Worm (Caenorhabditis elegans) whole organism, young adult: ENCODE results near the gene odr-1.

Experiments
- B0336.3 ChIP-seq: fragments of 200-800 bp; sonication (Bioruptor generic); IDR thresholded peaks from 2 replicates; pipeline ENCODE4 v1.3.6; 2022; ENCODE audit warnings: missing genetic modification characterization, missing compliant biosample characterization
- C06A6.2 ChIP-seq: fragments of 200-800 bp; sonication (Bioruptor generic); conservative IDR thresholded peaks from 2 replicates; pipeline ENCODE4 v1.3.6; 2022; ENCODE audit warnings: missing genetic modification characterization, missing compliant biosample characterization
- F10E7.11 ChIP-seq: sonication (generic microtip); optimal IDR thresholded peaks from 2 replicates; lab custom pipeline; 2017; ENCODE audit warnings: mild to moderate bottlenecking, missing genetic modification characterization, moderate library complexity, missing compliant biosample characterization
- F22D6.2 ChIP-seq: sonication (generic microtip); optimal IDR thresholded peaks from 2 replicates; lab custom pipeline; 2016; ENCODE audit warnings: mild to moderate bottlenecking, missing genetic modification characterization, missing compliant biosample characterization
- K11D2.4 ChIP-seq: fragments of 200-800 bp; sonication (Bioruptor generic); IDR thresholded peaks from 2 replicates; pipeline ENCODE4 v1.3.6; 2022; ENCODE audit warnings: missing genetic modification reagents, missing genetic modification characterization, missing compliant biosample characterization
- Y56A3A.18 ChIP-seq: fragments of 200-800 bp; sonication (Bioruptor generic); IDR thresholded peaks from 2 replicates; pipeline ENCODE4 v1.3.6; 2022; ENCODE audit warnings: missing genetic modification reagents, missing genetic modification characterization, missing compliant biosample characterization
- Y95B8A.8 ChIP-seq: fragments of 200-800 bp; sonication (Bioruptor generic); IDR thresholded peaks from 2 replicates; pipeline ENCODE4 v1.3.6; 2022; ENCODE audit warnings: missing genetic modification reagents, missing genetic modification characterization, missing compliant biosample characterization
- ZK185.1 ChIP-seq: sonication (generic microtip); optimal IDR thresholded peaks from 2 replicates; lab custom pipeline; 2016; ENCODE audit warnings: mild to moderate bottlenecking, missing genetic modification characterization, missing compliant biosample characterization; ENCODE audit not compliant: poor library complexity, severe bottlenecking
- akir-1 ChIP-seq: fragments of 200-800 bp; sonication (Bioruptor generic); optimal IDR thresholded peaks from 2 replicates; lab custom pipeline; 2018; ENCODE audit warnings: mild to moderate bottlenecking, missing genetic modification characterization, moderate library complexity, missing compliant biosample characterization
- aptf-2 ChIP-seq: fragments of 200-800 bp; sonication (Bioruptor generic); conservative IDR thresholded peaks from 2 replicates; pipeline ENCODE4 v1.3.6; 2022; ENCODE audit warnings: missing genetic modification reagents, missing genetic modification characterization, missing compliant biosample characterization
- attf-6 ChIP-seq: fragments of 200-800 bp; sonication (Bioruptor generic); IDR thresholded peaks from 2 replicates; pipeline ENCODE4 v1.3.6; 2022; ENCODE audit warnings: missing genetic modification reagents, missing genetic modification characterization, missing compliant biosample characterization
- ceh-79 ChIP-seq: sonication (generic microtip); optimal IDR thresholded peaks from 2 replicates; lab custom pipeline; 2017; ENCODE audit warnings: mild to moderate bottlenecking, missing genetic modification characterization, missing compliant biosample characterization
- ceh-91 ChIP-seq: fragments of 200-800 bp; sonication (Bioruptor generic); IDR thresholded peaks from 2 replicates; pipeline ENCODE4 v1.3.6; 2022; ENCODE audit warnings: missing genetic modification reagents, missing genetic modification characterization, missing compliant biosample characterization
- die-1 ChIP-seq: sonication (generic microtip); optimal IDR thresholded peaks from 2 replicates; lab custom pipeline; 2016; ENCODE audit warnings: missing genotype, mild to moderate bottlenecking, missing genetic modification characterization, missing compliant biosample characterization
- dox-1 ChIP-seq: fragments of 200-800 bp; sonication (Bioruptor generic); IDR thresholded peaks from 2 replicates; pipeline ENCODE4 v1.3.6; 2022; ENCODE audit warnings: missing genetic modification reagents, missing genetic modification characterization, missing compliant biosample characterization
- efl-1 ChIP-seq: fragments of 150-350 bp; optimal IDR thresholded peaks from 2 replicates; lab custom pipeline; 2014; ENCODE audit warnings: missing biosample characterization, missing genetic modification reagents, missing genetic modification characterization
- egrh-3 ChIP-seq: fragments of 200-800 bp; sonication (Bioruptor generic); IDR thresholded peaks from 2 replicates; pipeline ENCODE4 v1.3.6; 2022; ENCODE audit warnings: missing genetic modification reagents, missing genetic modification characterization, missing compliant biosample characterization
- ets-4 ChIP-seq: fragments of 200-800 bp; sonication (Bioruptor generic); optimal IDR thresholded peaks from 2 replicates; lab custom pipeline; 2018; ENCODE audit warnings: mild to moderate bottlenecking, missing genetic modification characterization, missing compliant biosample characterization
- lsy-27 ChIP-seq: sonication (generic microtip); optimal IDR thresholded peaks from 2 replicates; lab custom pipeline; 2017; ENCODE audit warnings: missing genetic modification characterization, mild to moderate bottlenecking, missing compliant biosample characterization, antibody characterized with exemption, missing genotype, borderline replicate concordance; ENCODE audit not compliant: insufficient read depth
- mcd-1 ChIP-seq: fragments of 200-800 bp; sonication (Bioruptor generic); IDR thresholded peaks from 2 replicates; pipeline ENCODE4 v1.3.6; 2022; ENCODE audit warnings: missing genetic modification reagents, missing genetic modification characterization, missing compliant biosample characterization
- mel-28 ChIP-seq: sonication (generic microtip); optimal IDR thresholded peaks from 2 replicates; lab custom pipeline; 2016; ENCODE audit warnings: borderline replicate concordance, mild to moderate bottlenecking, missing genetic modification characterization, missing compliant biosample characterization
- mes-4 ChIP-seq: sonication (generic microtip); optimal IDR thresholded peaks from 2 replicates; lab custom pipeline; 2016; ENCODE audit warnings: missing genotype, missing genetic modification characterization, missing compliant biosample characterization
- mxl-1 ChIP-seq: sonication (generic microtip); optimal IDR thresholded peaks from 2 replicates; lab custom pipeline; 2016; ENCODE audit warnings: missing genetic modification characterization, missing compliant biosample characterization
- nfya-2 ChIP-seq: fragments of 200-800 bp; sonication (Bioruptor generic); IDR thresholded peaks from 2 replicates; pipeline ENCODE4 v1.3.6; 2022; ENCODE audit warnings: missing genetic modification reagents, missing genetic modification characterization, missing compliant biosample characterization
- nhr-120 ChIP-seq: fragments of 200-800 bp; sonication (Bioruptor generic); IDR thresholded peaks from 2 replicates; pipeline ENCODE4 v1.3.6; 2022; ENCODE audit warnings: missing genetic modification characterization, missing compliant biosample characterization
- pha-4 ChIP-seq: fragments of 150-350 bp; sonication (generic microtip); optimal IDR thresholded peaks from 2 replicates; lab custom pipeline; 2014; ENCODE audit warnings: missing biosample characterization, missing genetic modification reagents, missing genetic modification characterization
- snpc-4 ChIP-seq, 5 experiments: fragments of 150-350 bp in 1 of 5; sonication (generic microtip) in 4 of 5; optimal IDR thresholded peaks; 2 replicates each; lab custom pipeline; 2014 to 2018; ENCODE audit warnings: missing genetic modification characterization in 5 of 5, missing biosample characterization in 3 of 5, antibody characterized with exemption in 2 of 5, mild to moderate bottlenecking in 2 of 5, missing compliant biosample characterization in 2 of 5, missing genotype in 2 of 5, moderate library complexity in 2 of 5, missing genetic modification reagents in 1 of 5
- somi-1 ChIP-seq: fragments of 200-800 bp; sonication (Bioruptor generic); optimal IDR thresholded peaks from 2 replicates; lab custom pipeline; 2018; ENCODE audit warnings: mild to moderate bottlenecking, missing genetic modification characterization, missing compliant biosample characterization
- unc-62 ChIP-seq: fragments of 150-350 bp; optimal IDR thresholded peaks from 2 replicates; lab custom pipeline; 2014; ENCODE audit warnings: missing biosample characterization, missing genetic modification reagents, missing genetic modification characterization
- zfh-2 ChIP-seq: fragments of 200-800 bp; sonication (Bioruptor generic); conservative IDR thresholded peaks from 2 replicates; pipeline ENCODE4 v1.3.6; 2022; ENCODE audit warnings: missing genetic modification reagents, missing genetic modification characterization, missing compliant biosample characterization
- ztf-18 ChIP-seq: sonication (generic microtip); optimal IDR thresholded peaks from 2 replicates; lab custom pipeline; 2016; ENCODE audit warnings: missing genotype, mild to moderate bottlenecking, missing genetic modification characterization, missing compliant biosample characterization
- ztf-22 ChIP-seq: fragments of 200-800 bp; sonication (Bioruptor generic); optimal IDR thresholded peaks from 2 replicates; lab custom pipeline; 2018; ENCODE audit warnings: mild to moderate bottlenecking, missing genetic modification characterization, moderate library complexity, missing compliant biosample characterization
- ztf-25 ChIP-seq: fragments of 200-800 bp; sonication (Bioruptor generic); IDR thresholded peaks from 2 replicates; pipeline ENCODE4 v1.3.6; 2022; ENCODE audit warnings: missing genetic modification reagents, missing genetic modification characterization, missing compliant biosample characterization

The odr-1 gene

DNA sequence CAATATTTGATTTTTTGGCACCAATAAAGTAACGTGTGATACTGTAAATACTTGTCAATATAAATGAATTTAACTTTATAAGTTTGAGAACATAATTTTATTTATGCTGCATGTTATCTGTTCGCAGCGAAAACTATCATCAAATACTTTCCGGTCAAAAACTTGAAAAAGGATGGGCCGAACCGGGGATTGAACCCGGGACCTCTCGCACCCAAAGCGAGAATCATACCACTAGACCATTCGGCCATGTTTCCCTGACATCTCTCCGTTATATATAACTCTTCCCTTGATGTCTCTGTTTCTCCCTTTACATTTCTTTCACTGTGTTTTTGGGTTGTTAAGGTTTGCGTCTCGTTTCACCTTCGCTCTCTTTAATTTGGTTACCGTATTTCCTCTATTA is 39.0 kb downstream of the odr-1 start (continued):
- TF ChIP-seq aptf-2 (GFP tag; lab: Robert Waterston, UW) = no peak

DNA sequence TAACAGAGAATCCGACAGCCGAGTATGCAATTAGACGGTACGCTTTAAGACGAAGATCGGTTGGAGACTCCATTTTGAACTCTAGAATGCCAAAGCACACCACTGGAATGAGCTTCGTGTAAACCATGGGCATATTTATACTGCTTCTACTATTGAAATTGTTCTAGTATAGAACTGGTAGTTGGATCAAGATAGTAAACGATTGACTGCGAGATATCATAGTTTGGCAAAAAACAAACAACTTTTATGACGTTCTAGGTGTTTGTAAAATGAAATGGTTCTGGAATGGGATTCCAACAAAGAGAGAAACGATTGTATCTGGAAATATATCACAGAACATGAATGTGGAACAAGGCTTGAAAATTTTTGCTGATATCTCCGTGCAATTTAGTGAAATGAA is 39.8 kb downstream of the odr-1 start, which contains the start of gene col-185:
TSS of gene col-185 (minus strand) at position 101 of the 400 bp plus-strand sequence.
- TF ChIP-seq mcd-1 (GFP tag; lab: Robert Waterston, UW) = no peak
- no peak for TF ChIP-seq dox-1 (GFP tag; lab: Robert Waterston, UW)
- TF ChIP-seq mel-28 (tag; lab: Kevin White, UChicago) = no peak
- TF ChIP-seq ztf-22 = no peak

DNA sequence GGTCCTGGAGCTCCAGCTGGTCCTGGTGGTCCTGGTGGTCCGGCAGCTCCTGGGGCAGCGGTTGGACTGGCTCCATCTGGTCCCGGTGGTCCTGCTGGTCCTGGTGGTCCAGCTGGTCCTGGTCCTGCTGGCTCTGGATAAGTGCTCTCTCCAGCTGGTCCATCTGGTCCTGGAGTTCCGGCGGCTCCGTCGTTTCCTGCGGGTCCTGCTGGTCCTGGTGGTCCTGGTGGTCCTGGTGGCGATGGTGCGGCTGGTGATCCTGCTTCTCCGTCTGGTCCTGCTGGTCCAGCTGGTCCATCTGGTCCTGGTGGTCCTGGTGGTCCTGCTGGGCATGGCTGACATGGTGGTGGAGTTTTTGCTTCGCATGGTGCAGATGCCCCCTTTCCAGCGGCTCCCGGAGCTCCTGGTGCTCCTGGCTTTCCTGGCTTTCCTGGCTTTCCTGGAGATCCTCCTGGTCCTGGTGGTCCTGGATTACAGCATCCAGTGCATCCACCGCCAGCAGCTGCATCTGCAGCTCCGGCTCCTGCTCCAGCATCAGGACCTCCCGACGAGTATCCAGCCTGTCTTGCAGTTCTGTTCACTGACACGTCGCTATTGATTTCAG is 40.5 kb downstream of the odr-1 start:
- TF ChIP-seq egrh-3 (GFP tag; lab: Robert Waterston, UW) = peak; percentile 97
- TF ChIP-seq nhr-120 (GFP tag; lab: Robert Waterston, UW) = 0 out of 2 replicates have a peak, but pooled peaks have one; percentile 4
- TF ChIP-seq akir-1 (GFP tag; lab: Kevin White, UChicago) = no peak
- peak; percentile 92 for TF ChIP-seq zfh-2 (GFP tag; lab: Robert Waterston, UW)
- TF ChIP-seq nfya-2 (GFP tag; lab: Robert Waterston, UW) = no peak
- TF ChIP-seq mxl-1 (tag; lab: Kevin White, UChicago) = no peak

DNA sequence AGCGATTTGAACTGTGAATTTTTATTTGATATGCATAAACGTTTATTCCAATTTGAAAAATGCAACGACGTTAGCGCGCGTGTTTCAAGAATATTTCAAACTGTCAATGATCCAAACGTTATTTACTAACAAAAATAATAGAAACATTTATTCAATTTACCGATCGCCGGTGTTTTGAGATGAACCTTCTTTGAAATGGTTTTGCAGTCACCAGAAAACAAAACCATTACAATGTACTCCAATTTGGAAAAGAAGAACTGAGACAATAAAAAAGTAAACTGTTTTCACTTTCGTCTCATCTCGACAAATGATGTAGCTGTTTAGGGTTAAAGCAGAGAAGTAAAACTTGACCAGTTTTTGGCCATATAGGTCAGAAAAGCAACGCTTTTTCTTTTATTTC is 43.6 kb downstream of the odr-1 start, which contains the start of gene H06A10.1:
TSS of gene H06A10.1 (plus strand) at position 301 of the 400 bp plus-strand sequence.
- no peak for TF ChIP-seq K11D2.4 (GFP tag; lab: Robert Waterston, UW)
- TF ChIP-seq somi-1 (GFP tag; lab: Kevin White, UChicago) = no peak
- TF ChIP-seq ZK185.1 = no peak

DNA sequence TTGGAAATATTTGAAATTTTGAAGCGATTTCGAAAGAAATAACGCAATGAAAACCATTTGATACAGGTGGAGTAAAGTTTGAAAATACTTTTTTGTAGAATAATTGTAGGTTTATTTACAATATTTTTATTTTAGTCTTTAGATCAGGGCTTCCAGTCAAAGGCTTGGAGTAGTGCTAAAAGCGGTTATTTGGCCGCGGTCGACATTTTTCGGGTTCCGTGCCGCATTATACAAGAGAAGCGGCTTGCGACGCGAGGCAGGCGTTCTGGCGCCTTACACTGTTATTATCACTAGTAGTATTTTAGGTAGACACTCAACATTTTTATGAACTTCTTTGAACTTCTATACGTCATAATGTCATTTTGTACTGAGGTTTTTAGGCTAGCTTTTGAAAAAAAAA is 44.3 kb downstream of the odr-1 start:
- TF ChIP-seq efl-1 (no peak), F10E7.11 (tag; lab: Kevin White, UChicago) (no peak), Y56A3A.18 (GFP tag; lab: Robert Waterston, UW) (no peak), Y95B8A.8 (GFP tag; lab: Robert Waterston, UW) (no peak), akir-1 (GFP tag; lab: Kevin White, UChicago) (no peak), B0336.3 (no peak), snpc-4 (GFP tag; optimal IDR thresholded peaks at IDR 0.05; lab: Kevin White, UChicago) (no peak), snpc-4 (tag; optimal IDR thresholded peaks at IDR 0.05; lab: Kevin White, UChicago) (peak in 3 of 4 experiments; percentile 33 to 76 (median 73))

DNA sequence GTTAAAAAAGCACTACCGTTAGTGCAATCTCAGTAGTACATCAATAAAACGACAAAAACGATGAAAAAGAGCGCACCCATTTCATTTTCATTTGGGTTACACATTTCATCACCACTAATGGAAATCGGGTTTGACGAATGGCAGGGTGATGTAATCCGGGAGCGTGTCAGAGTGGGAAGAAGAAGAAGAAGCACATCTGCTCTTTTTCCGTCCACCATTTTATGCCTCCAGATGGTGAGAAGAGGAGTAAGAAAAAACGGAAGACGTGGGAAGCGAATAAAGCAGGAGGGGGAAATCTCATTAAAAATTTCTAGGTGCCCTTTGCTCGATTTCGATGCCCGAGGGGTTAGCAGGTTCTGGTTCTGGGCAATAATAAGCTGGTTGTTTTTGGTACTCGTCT is 44.7 kb downstream of the odr-1 start:
- no peak for TF ChIP-seq die-1 (tag; lab: Kevin White, UChicago)
- no peak for TF ChIP-seq attf-6
- TF ChIP-seq lsy-27 (tag; lab: Kevin White, UChicago) = no peak
- no peak for TF ChIP-seq unc-62 (GFP tag; lab: Kevin White, UChicago)
- TF ChIP-seq pha-4 = no peak
- TF ChIP-seq ets-4 (GFP tag; lab: Kevin White, UChicago) = no peak
- no peak for TF ChIP-seq ztf-25 (GFP tag; lab: Robert Waterston, UW)
- TF ChIP-seq ceh-91 (GFP tag; lab: Robert Waterston, UW) = no peak
- TF ChIP-seq ceh-79 (tag; lab: Kevin White, UChicago) = no peak
- no peak for TF ChIP-seq ztf-18
- TF ChIP-seq mel-28 (tag; lab: Kevin White, UChicago) = no peak
- TF ChIP-seq C06A6.2 = no peak
- no peak for TF ChIP-seq F22D6.2
- no peak for TF ChIP-seq mes-4 (tag; lab: Kevin White, UChicago)
